Worm (Caenorhabditis elegans) whole organism, mixed stage, embryonic: ENCODE results near the gene R08D7.4.

Source experiments
- bed-3 ChIP-seq: fragments of 200-800 bp; sonication (Bioruptor generic); optimal IDR thresholded peaks from 3 replicates; lab custom pipeline; 2018; ENCODE audit warnings: mild to moderate bottlenecking, missing genetic modification characterization, moderate library complexity, missing compliant biosample characterization
- elt-3 ChIP-seq: fragments of 150-350 bp; optimal IDR thresholded peaks from 2 replicates; lab custom pipeline; 2014; ENCODE audit warnings: missing biosample characterization, missing genetic modification characterization
- lin-13 ChIP-seq: fragments of 150-350 bp; optimal IDR thresholded peaks from 2 replicates; lab custom pipeline; 2014; ENCODE audit warnings: missing biosample characterization, missing genetic modification characterization
- mep-1 ChIP-seq: fragments of 150-350 bp; optimal IDR thresholded peaks from 2 replicates; lab custom pipeline; 2017; ENCODE audit warnings: missing biosample characterization, missing genetic modification reagents, missing genetic modification characterization, inconsistent platforms
- nhr-2 ChIP-seq: fragments of 150-350 bp; optimal IDR thresholded peaks from 2 replicates; lab custom pipeline; 2014; ENCODE audit warnings: missing biosample characterization, missing genetic modification characterization
- nhr-237 ChIP-seq: fragments of 150-350 bp; optimal IDR thresholded peaks from 2 replicates; lab custom pipeline; 2014; ENCODE audit warnings: missing biosample characterization, missing genetic modification characterization
- pha-4 ChIP-seq: fragments of 150-350 bp; optimal IDR thresholded peaks from 2 replicates; lab custom pipeline; 2018; ENCODE audit warnings: missing biosample characterization, missing genetic modification reagents, missing genetic modification characterization
- zip-8 ChIP-seq: fragments of 150-350 bp; optimal IDR thresholded peaks from 2 replicates; lab custom pipeline; 2014; ENCODE audit warnings: missing biosample characterization, missing genetic modification characterization

ce11 chrIII:8973826-8974225, 2.1 kb downstream of the R08D7.4 start, which contains the start of gene R08D7.5:
- TF ChIP-seq zip-8 (tag; lab: Kevin White, UChicago), result no peak
- no peak for TF ChIP-seq lin-13 (tag; lab: Kevin White, UChicago)
- no peak for TF ChIP-seq pha-4 (tag; lab: Kevin White, UChicago)
- no peak for TF ChIP-seq nhr-2 (tag; lab: Kevin White, UChicago)
- no peak for TF ChIP-seq bed-3 (GFP tag; lab: Kevin White, UChicago)
- no peak for TF ChIP-seq nhr-237 (tag; lab: Kevin White, UChicago)
- TF ChIP-seq mep-1 (tag; lab: Kevin White, UChicago), result no peak
- TF ChIP-seq elt-3 (tag; lab: Kevin White, UChicago), result no peak
